Worm (Caenorhabditis elegans) whole organism, young adult: ENCODE results near the gene csa-1.

Experiments
- B0019.2 ChIP-seq: fragments of 200-800 bp; sonication (Bioruptor generic); conservative IDR thresholded peaks from 2 replicates; pipeline ENCODE4 v1.3.6; 2022; ENCODE audit warnings: missing genetic modification reagents, missing genetic modification characterization, missing compliant biosample characterization
- B0035.1 ChIP-seq: sonication (generic microtip); optimal IDR thresholded peaks from 2 replicates; lab custom pipeline; 2016; ENCODE audit warnings: missing genetic modification characterization, mild to moderate bottlenecking, missing compliant biosample characterization, missing genotype, missing genetic modification reagents
- C17E4.6 ChIP-seq: fragments of 200-800 bp; sonication (Bioruptor generic); IDR thresholded peaks from 2 replicates; pipeline ENCODE4 v1.3.6; 2022; ENCODE audit warnings: missing genetic modification reagents, missing genetic modification characterization, missing compliant biosample characterization
- D2030.7 ChIP-seq: fragments of 200-800 bp; sonication (Bioruptor generic); IDR thresholded peaks from 2 replicates; pipeline ENCODE4 v1.3.6; 2022; ENCODE audit warnings: missing genetic modification reagents, missing genetic modification characterization, missing compliant biosample characterization
- F33H1.4 ChIP-seq: fragments of 200-800 bp; sonication (Bioruptor generic); IDR thresholded peaks from 2 replicates; pipeline ENCODE4 v1.3.6; 2022; ENCODE audit warnings: missing genetic modification reagents, missing genetic modification characterization, missing compliant biosample characterization
- F37B4.10 ChIP-seq: fragments of 200-800 bp; sonication (Bioruptor generic); IDR thresholded peaks from 2 replicates; pipeline ENCODE4 v1.3.6; 2022; ENCODE audit warnings: missing genetic modification characterization, missing compliant biosample characterization
- F39B2.1 ChIP-seq: fragments of 200-800 bp; sonication (Bioruptor generic); IDR thresholded peaks from 2 replicates; pipeline ENCODE4 v1.3.6; 2022; ENCODE audit warnings: missing genetic modification reagents, missing genetic modification characterization, missing compliant biosample characterization
- F57A8.1 ChIP-seq: fragments of 200-800 bp; sonication (Bioruptor generic); optimal IDR thresholded peaks from 2 replicates; lab custom pipeline; 2018; ENCODE audit warnings: mild to moderate bottlenecking, missing genetic modification characterization, moderate library complexity, missing compliant biosample characterization
- K12H6.12 ChIP-seq: fragments of 200-800 bp; sonication (Bioruptor generic); optimal IDR thresholded peaks from 2 replicates; lab custom pipeline; 2018; ENCODE audit warnings: mild to moderate bottlenecking, missing genetic modification characterization, missing compliant biosample characterization
- T07F8.4 ChIP-seq: sonication (generic microtip); optimal IDR thresholded peaks from 2 replicates; lab custom pipeline; 2016; ENCODE audit warnings: mild to moderate bottlenecking, missing genetic modification characterization, moderate library complexity, missing compliant biosample characterization
- Y53G8AR.9 ChIP-seq: fragments of 200-800 bp; sonication (Bioruptor generic); conservative IDR thresholded peaks from 2 replicates; pipeline ENCODE4 v1.3.6; 2022; ENCODE audit warnings: missing genetic modification reagents, missing genetic modification characterization, missing compliant biosample characterization
- ZK185.1 ChIP-seq: sonication (generic microtip); optimal IDR thresholded peaks from 2 replicates; lab custom pipeline; 2016; ENCODE audit warnings: mild to moderate bottlenecking, missing genetic modification characterization, missing compliant biosample characterization; ENCODE audit not compliant: poor library complexity, severe bottlenecking
- akir-1 ChIP-seq: fragments of 200-800 bp; sonication (Bioruptor generic); optimal IDR thresholded peaks from 2 replicates; lab custom pipeline; 2018; ENCODE audit warnings: mild to moderate bottlenecking, missing genetic modification characterization, moderate library complexity, missing compliant biosample characterization
- aptf-3 ChIP-seq: fragments of 200-800 bp; sonication (Bioruptor generic); IDR thresholded peaks from 2 replicates; pipeline ENCODE4 v1.3.6; 2022; ENCODE audit warnings: missing genetic modification characterization, missing compliant biosample characterization
- athp-1 ChIP-seq: sonication (generic microtip); optimal IDR thresholded peaks from 2 replicates; lab custom pipeline; 2017; ENCODE audit warnings: mild to moderate bottlenecking, missing genetic modification characterization, missing compliant biosample characterization
- attf-3 ChIP-seq: fragments of 200-800 bp; sonication (Bioruptor generic); conservative IDR thresholded peaks from 2 replicates; pipeline ENCODE4 v1.3.6; 2022; ENCODE audit warnings: missing genetic modification reagents, missing genetic modification characterization, missing compliant biosample characterization
- attf-5 ChIP-seq: fragments of 200-800 bp; sonication (Bioruptor generic); optimal IDR thresholded peaks from 2 replicates; lab custom pipeline; 2018; ENCODE audit warnings: mild to moderate bottlenecking, missing genetic modification characterization, missing compliant biosample characterization
- ceh-100 ChIP-seq: fragments of 200-800 bp; sonication (Bioruptor generic); IDR thresholded peaks from 2 replicates; pipeline ENCODE4 v1.3.6; 2022; ENCODE audit warnings: missing genetic modification reagents, missing genetic modification characterization, missing compliant biosample characterization
- ceh-58 ChIP-seq: fragments of 200-800 bp; sonication (Bioruptor generic); IDR thresholded peaks from 2 replicates; pipeline ENCODE4 v1.3.6; 2022; ENCODE audit warnings: missing genetic modification characterization, missing compliant biosample characterization
- ceh-79 ChIP-seq: sonication (generic microtip); optimal IDR thresholded peaks from 2 replicates; lab custom pipeline; 2017; ENCODE audit warnings: mild to moderate bottlenecking, missing genetic modification characterization, missing compliant biosample characterization
- ceh-91 ChIP-seq: fragments of 200-800 bp; sonication (Bioruptor generic); IDR thresholded peaks from 2 replicates; pipeline ENCODE4 v1.3.6; 2022; ENCODE audit warnings: missing genetic modification reagents, missing genetic modification characterization, missing compliant biosample characterization
- dox-1 ChIP-seq: fragments of 200-800 bp; sonication (Bioruptor generic); IDR thresholded peaks from 2 replicates; pipeline ENCODE4 v1.3.6; 2022; ENCODE audit warnings: missing genetic modification reagents, missing genetic modification characterization, missing compliant biosample characterization
- efl-1 ChIP-seq: fragments of 150-350 bp; optimal IDR thresholded peaks from 2 replicates; lab custom pipeline; 2014; ENCODE audit warnings: missing biosample characterization, missing genetic modification reagents, missing genetic modification characterization
- egl-18 ChIP-seq: fragments of 200-800 bp; sonication (Bioruptor generic); IDR thresholded peaks from 2 replicates; pipeline ENCODE4 v1.3.6; 2022; ENCODE audit warnings: missing genetic modification reagents, missing genetic modification characterization, missing compliant biosample characterization
- egrh-3 ChIP-seq: fragments of 200-800 bp; sonication (Bioruptor generic); IDR thresholded peaks from 2 replicates; pipeline ENCODE4 v1.3.6; 2022; ENCODE audit warnings: missing genetic modification reagents, missing genetic modification characterization, missing compliant biosample characterization
- ekl-4 ChIP-seq: fragments of 200-800 bp; sonication (Bioruptor generic); IDR thresholded peaks from 2 replicates; pipeline ENCODE4 v1.3.6; 2022; ENCODE audit warnings: missing genetic modification reagents, missing genetic modification characterization, missing compliant biosample characterization
- hmg-20 ChIP-seq: fragments of 200-800 bp; sonication (Bioruptor generic); IDR thresholded peaks from 2 replicates; pipeline ENCODE4 v1.3.6; 2022; ENCODE audit warnings: missing genetic modification reagents, missing genetic modification characterization, missing compliant biosample characterization
- lag-1 ChIP-seq: fragments of 200-800 bp; sonication (Bioruptor generic); IDR thresholded peaks from 2 replicates; pipeline ENCODE4 v1.3.6; 2022; ENCODE audit warnings: missing genetic modification reagents, missing genetic modification characterization, missing compliant biosample characterization
- let-526 ChIP-seq: fragments of 200-800 bp; sonication (Bioruptor generic); IDR thresholded peaks from 2 replicates; pipeline ENCODE4 v1.3.6; 2022; ENCODE audit warnings: missing genetic modification reagents, missing genetic modification characterization, missing compliant biosample characterization
- lin-26 ChIP-seq: fragments of 200-800 bp; sonication (Bioruptor generic); IDR thresholded peaks from 2 replicates; pipeline ENCODE4 v1.3.6; 2022; ENCODE audit warnings: missing genetic modification reagents, missing genetic modification characterization, missing compliant biosample characterization
- lsl-1 ChIP-seq: fragments of 200-800 bp; sonication (Bioruptor generic); optimal IDR thresholded peaks from 2 replicates; lab custom pipeline; 2018; ENCODE audit warnings: mild to moderate bottlenecking, missing genetic modification characterization, moderate library complexity, missing compliant biosample characterization
- lsy-27 ChIP-seq: sonication (generic microtip); optimal IDR thresholded peaks from 2 replicates; lab custom pipeline; 2017; ENCODE audit warnings: missing genetic modification characterization, mild to moderate bottlenecking, missing compliant biosample characterization, antibody characterized with exemption, missing genotype, borderline replicate concordance; ENCODE audit not compliant: insufficient read depth
- madf-8 ChIP-seq: fragments of 200-800 bp; sonication (Bioruptor generic); conservative IDR thresholded peaks from 2 replicates; pipeline ENCODE4 v1.3.6; 2022; ENCODE audit warnings: missing genetic modification reagents, missing genetic modification characterization, missing compliant biosample characterization
- mel-28 ChIP-seq: sonication (generic microtip); optimal IDR thresholded peaks from 2 replicates; lab custom pipeline; 2016; ENCODE audit warnings: borderline replicate concordance, mild to moderate bottlenecking, missing genetic modification characterization, missing compliant biosample characterization
- nfya-1 ChIP-seq: sonication (generic microtip); optimal IDR thresholded peaks from 2 replicates; lab custom pipeline; 2017; ENCODE audit warnings: antibody characterized with exemption, missing compliant biosample characterization, missing genetic modification characterization, borderline replicate concordance; ENCODE audit not compliant: insufficient read depth
- nhr-179 ChIP-seq: sonication (generic microtip); optimal IDR thresholded peaks from 2 replicates; lab custom pipeline; 2016; ENCODE audit warnings: mild to moderate bottlenecking, missing genetic modification characterization, missing compliant biosample characterization
- pbrm-1 ChIP-seq: fragments of 200-800 bp; sonication (Bioruptor generic); IDR thresholded peaks from 2 replicates; pipeline ENCODE4 v1.3.6; 2022; ENCODE audit warnings: missing genetic modification reagents, missing genetic modification characterization, missing compliant biosample characterization
- rcor-1 ChIP-seq: fragments of 200-800 bp; sonication (Bioruptor generic); IDR thresholded peaks from 2 replicates; pipeline ENCODE4 v1.3.6; 2022; ENCODE audit warnings: missing genetic modification reagents, missing genetic modification characterization, missing compliant biosample characterization
- repo-1 ChIP-seq: sonication (generic microtip); optimal IDR thresholded peaks from 2 replicates; lab custom pipeline; 2017; ENCODE audit warnings: mild to moderate bottlenecking, missing genetic modification characterization, missing compliant biosample characterization
- sea-2 ChIP-seq: fragments of 200-800 bp; sonication (Bioruptor generic); IDR thresholded peaks from 2 replicates; pipeline ENCODE4 v1.3.6; 2022; ENCODE audit warnings: missing genetic modification characterization, missing compliant biosample characterization
- snpc-4 ChIP-seq, 5 experiments: fragments of 150-350 bp in 1 of 5; sonication (generic microtip) in 4 of 5; optimal IDR thresholded peaks; 2 replicates each; lab custom pipeline; 2014 to 2018; ENCODE audit warnings: missing genetic modification characterization in 5 of 5, missing biosample characterization in 3 of 5, antibody characterized with exemption in 2 of 5, mild to moderate bottlenecking in 2 of 5, missing compliant biosample characterization in 2 of 5, missing genotype in 2 of 5, moderate library complexity in 2 of 5, missing genetic modification reagents in 1 of 5
- sptf-2 ChIP-seq: fragments of 200-800 bp; sonication (Bioruptor generic); optimal IDR thresholded peaks from 2 replicates; lab custom pipeline; 2018; ENCODE audit warnings: mild to moderate bottlenecking, missing genetic modification characterization, missing compliant biosample characterization
- ztf-22 ChIP-seq: fragments of 200-800 bp; sonication (Bioruptor generic); optimal IDR thresholded peaks from 2 replicates; lab custom pipeline; 2018; ENCODE audit warnings: mild to moderate bottlenecking, missing genetic modification characterization, moderate library complexity, missing compliant biosample characterization
- ztf-25 ChIP-seq: fragments of 200-800 bp; sonication (Bioruptor generic); IDR thresholded peaks from 2 replicates; pipeline ENCODE4 v1.3.6; 2022; ENCODE audit warnings: missing genetic modification reagents, missing genetic modification characterization, missing compliant biosample characterization
- ztf-26 ChIP-seq: sonication (generic microtip); optimal IDR thresholded peaks from 2 replicates; lab custom pipeline; 2017; ENCODE audit warnings: missing genetic modification characterization, missing compliant biosample characterization
- ztf-28 ChIP-seq: fragments of 200-800 bp; sonication (Bioruptor generic); IDR thresholded peaks from 2 replicates; pipeline ENCODE4 v1.3.6; 2022; ENCODE audit warnings: missing genetic modification reagents, missing genetic modification characterization, missing compliant biosample characterization
- ztf-3 ChIP-seq: fragments of 200-800 bp; sonication (Bioruptor generic); optimal IDR thresholded peaks from 2 replicates; lab custom pipeline; 2018; ENCODE audit warnings: mild to moderate bottlenecking, missing genetic modification characterization, missing compliant biosample characterization

csa-1 gene

DNA sequence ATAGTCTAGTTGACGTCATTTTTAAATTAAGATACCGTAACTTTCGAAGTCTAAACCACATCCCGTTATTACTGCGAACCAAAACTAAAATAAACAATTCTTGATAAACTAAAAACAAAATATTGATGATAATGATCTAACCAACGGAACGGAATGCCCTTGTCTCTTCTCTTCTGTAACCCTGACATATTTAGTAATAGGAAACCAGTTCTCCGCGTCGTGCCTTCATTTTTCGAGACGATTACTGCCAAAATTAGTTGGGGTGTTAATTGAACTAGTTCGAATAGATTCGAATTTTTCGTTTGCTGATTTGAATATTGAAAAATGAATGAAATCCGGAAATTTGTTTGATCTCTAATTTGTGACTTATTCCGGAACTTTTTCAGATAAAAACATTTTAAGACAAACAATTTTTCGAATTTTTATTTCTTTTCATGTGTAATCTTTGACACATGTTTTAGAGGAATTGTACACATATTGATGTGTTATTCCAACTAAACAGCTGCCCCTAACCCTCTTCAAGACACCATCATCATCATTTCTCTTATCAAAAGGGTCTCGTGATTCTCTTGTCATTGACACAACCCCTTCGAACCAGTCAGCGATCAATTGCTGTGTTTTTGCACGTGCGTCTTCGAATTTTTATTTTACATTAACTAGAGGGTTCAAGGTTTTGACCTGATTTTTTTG is 35.7 kb downstream of the csa-1 start (continued):
- TF ChIP-seq B0035.1 (tag; lab: Kevin White, UChicago) (no peak), D2030.7 (GFP tag; lab: Robert Waterston, UW) (no peak), attf-5 (GFP tag; lab: Kevin White, UChicago) (peak; percentile 54), athp-1 (tag; lab: Kevin White, UChicago) (no peak), sptf-2 (GFP tag; lab: Kevin White, UChicago) (no peak), ztf-28 (no peak), Y53G8AR.9 (peak; percentile 21; the same call in 1 of the 2 replicates), let-526 (no peak), F57A8.1 (GFP tag; lab: Kevin White, UChicago) (no peak), ceh-91 (GFP tag; lab: Robert Waterston, UW) (no peak), hmg-20 (GFP tag; lab: Robert Waterston, UW) (no peak), sea-2 (GFP tag; lab: Robert Waterston, UW) (no peak), B0019.2 (GFP tag; lab: Robert Waterston, UW) (no peak), lsl-1 (GFP tag; lab: Kevin White, UChicago) (no peak), egrh-3 (GFP tag; lab: Robert Waterston, UW) (no peak), aptf-3 (no peak), pbrm-1 (GFP tag; lab: Robert Waterston, UW) (peak; percentile 45; the same call in 1 of the 2 replicates), ZK185.1 (tag; lab: Kevin White, UChicago) (no peak), ztf-26 (tag; lab: Kevin White, UChicago) (no peak), F37B4.10 (no peak), mel-28 (tag; lab: Kevin White, UChicago) (no peak), ceh-79 (no peak), madf-8 (GFP tag; lab: Robert Waterston, UW) (no peak), ceh-58 (GFP tag; lab: Robert Waterston, UW) (no peak), nfya-1 (tag; lab: Kevin White, UChicago) (no peak), rcor-1 (no peak), lsy-27 (no peak), snpc-4 (GFP tag; optimal IDR thresholded peaks at IDR 0.05; lab: Kevin White, UChicago) (no peak), snpc-4 (tag; optimal IDR thresholded peaks at IDR 0.05; lab: Kevin White, UChicago) (peak in 3 of 4 experiments; percentile 16 to 40 (median 23)), ztf-25 (GFP tag; lab: Robert Waterston, UW) (no peak), repo-1 (peak; percentile 1), C17E4.6 (GFP tag; lab: Robert Waterston, UW) (no peak), ztf-3 (GFP tag; lab: Kevin White, UChicago) (no peak), attf-3 (no peak), efl-1 (GFP tag; lab: Kevin White, UChicago) (no peak), lin-26 (GFP tag; lab: Robert Waterston, UW) (no peak), egl-18 (no peak), dox-1 (GFP tag; lab: Robert Waterston, UW) (0 out of 2 replicates have a peak, but pooled peaks have one; percentile 33), K12H6.12 (no peak), F39B2.1 (no peak), akir-1 (no peak), F33H1.4 (no peak), T07F8.4 (tag; lab: Kevin White, UChicago) (no peak), nhr-179 (tag; lab: Kevin White, UChicago) (no peak), ekl-4 (GFP tag; lab: Robert Waterston, UW) (no peak), lag-1 (GFP tag; lab: Robert Waterston, UW) (no peak), ceh-100 (GFP tag; lab: Robert Waterston, UW) (no peak), ztf-22 (no peak)
